Fruit fly (Drosophila melanogaster) whole organism, embryonic: Measurements from ENCODE around the gene CG33258.

Experiments used
- ATbp ChIP-seq: fragments of 200-800 bp; sonication (Bioruptor generic); optimal IDR thresholded peaks from 2 replicates; lab custom pipeline; 2017; ENCODE audit warnings: missing biosample characterization, mild to moderate bottlenecking, missing genetic modification characterization, missing genetic modification reagents
- Aef1 ChIP-seq: fragments of 200-800 bp; sonication (Bioruptor generic); IDR thresholded peaks from 3 replicates; pipeline ENCODE4 v1.3.6; 2022; ENCODE audit warnings: missing biosample characterization, missing genetic modification characterization
- Antp ChIP-seq: fragments of 200-800 bp; sonication (Bioruptor generic); optimal IDR thresholded peaks from 3 replicates; lab custom pipeline; 2016; ENCODE audit warnings: missing biosample characterization, missing genetic modification characterization
- BEAF-32 ChIP-seq: fragments of 200-800 bp; sonication (Bioruptor generic); optimal IDR thresholded peaks from 3 replicates; lab custom pipeline; 2017; ENCODE audit warnings: missing biosample characterization, missing genetic modification characterization, mild to moderate bottlenecking, moderate library complexity, missing genetic modification reagents
- CG11695 ChIP-seq: fragments of 200-800 bp; sonication (Bioruptor generic); IDR thresholded peaks from 3 replicates; pipeline ENCODE4 v1.3.6; 2022; ENCODE audit warnings: missing biosample characterization, missing genetic modification characterization
- CG14860 ChIP-seq: fragments of 200-800 bp; sonication (Bioruptor generic); IDR thresholded peaks from 3 replicates; pipeline ENCODE4 v1.3.6; 2022; ENCODE audit warnings: missing biosample characterization, missing genetic modification characterization; ENCODE audit not compliant: partially characterized antibody
- CG15073 ChIP-seq: fragments of 200-800 bp; sonication (Bioruptor generic); optimal IDR thresholded peaks from 2 replicates; lab custom pipeline; 2016; ENCODE audit warnings: missing biosample characterization, missing genetic modification characterization
- CG17328 ChIP-seq: fragments of 200-800 bp; sonication (Bioruptor generic); IDR thresholded peaks from 2 replicates; pipeline ENCODE4 v1.3.6; 2022; ENCODE audit warnings: missing biosample characterization, missing genetic modification characterization
- CG17385 ChIP-seq: fragments of 200-800 bp; sonication (Bioruptor generic); optimal IDR thresholded peaks from 3 replicates; lab custom pipeline; 2018; ENCODE audit warnings: missing biosample characterization, mild to moderate bottlenecking, missing genetic modification characterization
- CG34376 ChIP-seq: fragments of 200-800 bp; sonication (Bioruptor generic); optimal IDR thresholded peaks from 2 replicates; lab custom pipeline; 2018; ENCODE audit warnings: missing biosample characterization, mild to moderate bottlenecking, missing genetic modification characterization
- CG4328 ChIP-seq: fragments of 200-800 bp; sonication (Bioruptor generic); optimal IDR thresholded peaks from 3 replicates; lab custom pipeline; 2017; ENCODE audit warnings: missing biosample characterization, missing genetic modification reagents, missing genetic modification characterization
- CG4730 ChIP-seq: fragments of 200-800 bp; sonication (Bioruptor generic); IDR thresholded peaks from 2 replicates; pipeline ENCODE4 v1.3.6; 2022; ENCODE audit warnings: missing biosample characterization, missing genetic modification characterization
- CG4854 ChIP-seq: fragments of 200-800 bp; sonication (Bioruptor generic); optimal IDR thresholded peaks from 2 replicates; lab custom pipeline; 2016; ENCODE audit warnings: missing biosample characterization, missing genetic modification characterization, inconsistent platforms
- CG6654 ChIP-seq: fragments of 200-800 bp; sonication (Bioruptor generic); optimal IDR thresholded peaks from 2 replicates; lab custom pipeline; 2017; ENCODE audit warnings: missing biosample characterization, mild to moderate bottlenecking, missing genetic modification characterization
- CG6791 ChIP-seq: fragments of 200-800 bp; sonication (Bioruptor generic); IDR thresholded peaks from 3 replicates; pipeline ENCODE4 v1.3.6; 2022; ENCODE audit warnings: missing biosample characterization, missing genetic modification characterization; ENCODE audit not compliant: partially characterized antibody
- Chrac-16 ChIP-seq: fragments of 200-800 bp; sonication (Bioruptor generic); optimal IDR thresholded peaks from 3 replicates; lab custom pipeline; 2016; ENCODE audit warnings: missing biosample characterization, missing genetic modification characterization
- Drgx ChIP-seq: fragments of 200-800 bp; sonication (Bioruptor generic); IDR thresholded peaks from 2 replicates; pipeline ENCODE4 v1.3.6; 2022; ENCODE audit warnings: missing biosample characterization, missing genetic modification characterization
- E2f2 ChIP-seq: fragments of 200-800 bp; sonication (Bioruptor generic); IDR thresholded peaks from 2 replicates; pipeline ENCODE4 v1.3.6; 2022; ENCODE audit warnings: missing biosample characterization, missing genetic modification characterization
- Elba2 ChIP-seq: fragments of 200-800 bp; sonication (Bioruptor generic); optimal IDR thresholded peaks from 3 replicates; lab custom pipeline; 2016; ENCODE audit warnings: missing biosample characterization, missing genetic modification characterization
- HmgZ ChIP-seq: fragments of 200-800 bp; sonication (Bioruptor generic); optimal IDR thresholded peaks from 2 replicates; lab custom pipeline; 2018; ENCODE audit warnings: missing biosample characterization, mild to moderate bottlenecking, missing genetic modification characterization
- Hmx ChIP-seq: fragments of 200-800 bp; sonication (Bioruptor generic); optimal IDR thresholded peaks from 2 replicates; lab custom pipeline; 2016; ENCODE audit warnings: missing biosample characterization, missing genetic modification characterization
- Hr3 ChIP-seq: fragments of 200-800 bp; sonication (Bioruptor generic); optimal IDR thresholded peaks from 3 replicates; lab custom pipeline; 2016; ENCODE audit warnings: missing biosample characterization, missing genetic modification characterization
- Jarid2 ChIP-seq: fragments of 200-800 bp; sonication (Bioruptor generic); optimal IDR thresholded peaks from 3 replicates; lab custom pipeline; 2017; ENCODE audit warnings: mild to moderate bottlenecking, missing biosample characterization, missing genetic modification reagents, missing genetic modification characterization
- MBD-R2 ChIP-seq: fragments of 200-800 bp; sonication (Bioruptor generic); IDR thresholded peaks from 2 replicates; pipeline ENCODE4 v1.3.6; 2022; ENCODE audit warnings: missing biosample characterization, missing genetic modification characterization
- Meics ChIP-seq: fragments of 200-800 bp; sonication (Bioruptor generic); optimal IDR thresholded peaks from 2 replicates; lab custom pipeline; 2017; ENCODE audit warnings: missing biosample characterization, mild to moderate bottlenecking, missing genetic modification characterization
- Mrtf ChIP-seq: fragments of 200-800 bp; sonication (Bioruptor generic); IDR thresholded peaks from 3 replicates; pipeline ENCODE4 v1.3.6; 2022; ENCODE audit warnings: missing biosample characterization, missing genetic modification characterization
- Opbp ChIP-seq: fragments of 200-800 bp; sonication (Bioruptor generic); IDR thresholded peaks from 3 replicates; pipeline ENCODE4 v1.3.6; 2022; ENCODE audit warnings: missing biosample characterization, missing genetic modification characterization; ENCODE audit not compliant: partially characterized antibody
- Ptx1 ChIP-seq: fragments of 200-800 bp; sonication (Bioruptor generic); IDR thresholded peaks from 2 replicates; pipeline ENCODE4 v1.3.6; 2022; ENCODE audit warnings: missing biosample characterization, missing genetic modification characterization
- Rx ChIP-seq: fragments of 200-800 bp; sonication (Bioruptor generic); IDR thresholded peaks from 2 replicates; pipeline ENCODE4 v1.3.6; 2022; ENCODE audit warnings: missing biosample characterization, missing genetic modification characterization
- Vsx1 ChIP-seq: fragments of 200-800 bp; sonication (Bioruptor generic); optimal IDR thresholded peaks from 2 replicates; lab custom pipeline; 2017; ENCODE audit warnings: missing biosample characterization, mild to moderate bottlenecking, missing genetic modification characterization, missing genetic modification reagents
- bcd ChIP-seq: fragments of 200-800 bp; sonication (Bioruptor generic); optimal IDR thresholded peaks from 2 replicates; lab custom pipeline; 2017; ENCODE audit warnings: missing biosample characterization, mild to moderate bottlenecking, missing genetic modification characterization
- dmrt11E ChIP-seq: fragments of 200-800 bp; sonication (Bioruptor generic); optimal IDR thresholded peaks from 3 replicates; lab custom pipeline; 2018; ENCODE audit warnings: missing biosample characterization, mild to moderate bottlenecking, missing genetic modification characterization, moderate library complexity
- emc ChIP-seq: fragments of 200-800 bp; sonication (Bioruptor generic); optimal IDR thresholded peaks from 2 replicates; lab custom pipeline; 2016; ENCODE audit warnings: missing biosample characterization, missing genetic modification characterization
- gcm ChIP-seq: fragments of 200-800 bp; sonication (Bioruptor generic); optimal IDR thresholded peaks from 2 replicates; lab custom pipeline; 2019; ENCODE audit warnings: missing biosample characterization, mild to moderate bottlenecking, missing genetic modification characterization, moderate library complexity
- gt ChIP-seq: fragments of 200-800 bp; sonication (Bioruptor generic); IDR thresholded peaks from 2 replicates; pipeline ENCODE4 v1.3.6; 2022; ENCODE audit warnings: missing biosample characterization, missing genetic modification characterization
- rib ChIP-seq: fragments of 200-800 bp; sonication (Bioruptor generic); IDR thresholded peaks from 2 replicates; pipeline ENCODE4 v1.3.6; 2022; ENCODE audit warnings: missing biosample characterization, missing genetic modification characterization
- ro ChIP-seq: fragments of 200-800 bp; sonication (Bioruptor generic); IDR thresholded peaks from 2 replicates; pipeline ENCODE4 v1.3.6; 2022; ENCODE audit warnings: missing biosample characterization, missing genetic modification characterization
- schlank ChIP-seq: fragments of 200-800 bp; sonication (Bioruptor generic); optimal IDR thresholded peaks from 2 replicates; lab custom pipeline; 2018; ENCODE audit warnings: missing biosample characterization, mild to moderate bottlenecking, missing genetic modification characterization
- sob ChIP-seq: fragments of 200-800 bp; sonication (Bioruptor generic); IDR thresholded peaks from 2 replicates; pipeline ENCODE4 v1.3.6; 2022; ENCODE audit warnings: missing biosample characterization, missing genetic modification characterization
- tna ChIP-seq: fragments of 200-800 bp; sonication (Bioruptor generic); IDR thresholded peaks from 2 replicates; pipeline ENCODE4 v1.3.6; 2022; ENCODE audit warnings: missing biosample characterization, missing genetic modification characterization; ENCODE audit not compliant: partially characterized antibody
- vfl ChIP-seq: fragments of 200-800 bp; sonication (Bioruptor generic); optimal IDR thresholded peaks from 2 replicates; lab custom pipeline; 2016; ENCODE audit warnings: missing biosample characterization, missing genetic modification characterization
- zen ChIP-seq: fragments of 200-800 bp; sonication (Bioruptor generic); optimal IDR thresholded peaks from 3 replicates; lab custom pipeline; 2018; ENCODE audit warnings: missing biosample characterization, mild to moderate bottlenecking, missing genetic modification characterization, moderate library complexity
- zfh2 ChIP-seq: fragments of 200-800 bp; sonication (Bioruptor generic); optimal IDR thresholded peaks from 2 replicates; lab custom pipeline; 2016; ENCODE audit warnings: missing biosample characterization, missing genetic modification characterization

Gene CG33258

DNA sequence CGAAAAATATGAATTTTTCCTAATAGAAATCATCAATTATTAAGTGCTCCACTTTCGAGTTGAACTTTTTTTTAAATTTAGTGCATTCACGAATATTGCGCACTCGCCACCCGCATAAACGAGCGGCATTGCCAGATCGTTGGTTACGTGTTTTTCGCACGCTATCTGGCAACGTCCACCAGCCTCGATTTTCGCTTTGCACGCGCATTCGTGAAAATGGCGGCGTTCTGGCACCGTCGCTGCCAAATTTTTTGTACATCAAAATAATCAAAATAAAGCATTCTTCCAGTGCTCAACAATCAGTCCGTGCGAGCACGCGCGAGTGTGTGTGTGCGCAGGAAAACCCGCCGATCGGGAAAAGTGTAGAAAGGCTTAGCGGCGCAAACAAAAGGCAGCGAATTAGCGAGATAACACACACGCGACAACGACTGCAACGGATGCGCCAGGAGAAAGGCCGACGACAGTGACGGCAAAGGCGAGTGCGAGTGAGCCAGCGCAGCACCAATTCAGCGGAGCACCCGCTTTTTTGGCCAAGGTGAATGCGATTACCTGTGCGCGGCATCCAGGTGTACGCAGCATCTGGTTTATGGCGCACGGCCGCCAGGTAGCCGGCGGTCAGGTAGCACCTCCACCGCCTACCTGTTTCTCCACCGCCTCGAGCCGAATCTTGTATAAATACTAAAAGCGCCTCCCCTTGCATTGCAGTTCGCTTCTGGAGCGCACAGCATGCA lies 31.4 kb downstream of the CG33258 start (continued):
- TF ChIP-seq BEAF-32 (peak; percentile 87), Hr3 (GFP tag; lab: Kevin White, UChicago) (peak; percentile 79), bcd (GFP tag; lab: Kevin White, UChicago) (peak; percentile 84), Antp (GFP tag; lab: Kevin White, UChicago) (peak; percentile 88), E2f2 (peak; percentile 64), MBD-R2 (GFP tag; lab: Robert Waterston, UW) (peak; percentile 67), Opbp (GFP tag; lab: Robert Waterston, UW) (peak; percentile 79; the same call in 2 of the 3 replicates), Rx (GFP tag; lab: Robert Waterston, UW) (peak; percentile 67; the same call in 1 of the 2 replicates), Hmx (GFP tag; lab: Kevin White, UChicago) (peak; percentile 68), CG4854 (GFP tag; lab: Kevin White, UChicago) (peak; percentile 55), Elba2 (no peak), Vsx1 (GFP tag; lab: Kevin White, UChicago) (no peak), Mrtf (peak; percentile 61; the same call in 1 of the 3 replicates), CG34376 (GFP tag; lab: Kevin White, UChicago) (peak; percentile 88), CG6791 (GFP tag; lab: Robert Waterston, UW) (peak; percentile 47; the same call in 2 of the 3 replicates), CG6654 (no peak), CG17328 (GFP tag; lab: Robert Waterston, UW) (peak; percentile 82), zen (tag; lab: Kevin White, UChicago) (peak; percentile 9), rib (GFP tag; lab: Robert Waterston, UW) (peak; percentile 75; the same call in 1 of the 2 replicates), Jarid2 (GFP tag; lab: Kevin White, UChicago) (no peak), CG17385 (no peak), HmgZ (tag; lab: Kevin White, UChicago) (peak; percentile 92), vfl (GFP tag; lab: Kevin White, UChicago) (peak; percentile 85), tna (GFP tag; lab: Robert Waterston, UW) (peak; percentile 18; the same call in 1 of the 2 replicates), CG4730 (peak; percentile 52; the same call in 1 of the 2 replicates), Aef1 (GFP tag; lab: Robert Waterston, UW) (peak; percentile 70), CG14860 (GFP tag; lab: Robert Waterston, UW) (peak; percentile 32; the same call in 1 of the 3 replicates), gcm (GFP tag; lab: Kevin White, UChicago) (peak; percentile 95), Meics (peak; percentile 85), CG15073 (GFP tag; lab: Kevin White, UChicago) (peak; percentile 32), ro (no peak), zfh2 (GFP tag; lab: Kevin White, UChicago) (peak; percentile 92), Chrac-16 (GFP tag; lab: Kevin White, UChicago) (peak; percentile 83), CG4328 (GFP tag; lab: Kevin White, UChicago) (peak; percentile 89), sob (peak; percentile 89), gt (GFP tag; lab: Robert Waterston, UW) (no peak), emc (peak; percentile 76), dmrt11E (tag; lab: Kevin White, UChicago) (peak; percentile 66), CG11695 (GFP tag; lab: Robert Waterston, UW) (no peak; the same call in 2 of the 3 replicates), Ptx1 (GFP tag; lab: Robert Waterston, UW) (peak; percentile 79), schlank (tag; lab: Kevin White, UChicago) (peak; percentile 60), ATbp (GFP tag; lab: Kevin White, UChicago) (no peak), Drgx (GFP tag; lab: Robert Waterston, UW) (peak; percentile 91)
